Worm (Caenorhabditis elegans) whole organism, young adult: Measurements from ENCODE around the gene rga-5.

Source experiments
- C06A6.2 ChIP-seq: fragments of 200-800 bp; sonication (Bioruptor generic); conservative IDR thresholded peaks from 2 replicates; pipeline ENCODE4 v1.3.6; 2022; ENCODE audit warnings: missing genetic modification characterization, missing compliant biosample characterization
- F23B12.7 ChIP-seq: sonication (generic microtip); optimal IDR thresholded peaks from 2 replicates; lab custom pipeline; 2017; ENCODE audit warnings: missing genetic modification characterization, mild to moderate bottlenecking, missing compliant biosample characterization, antibody characterized with exemption, moderate library complexity; ENCODE audit not compliant: insufficient read depth
- F33H1.4 ChIP-seq: fragments of 200-800 bp; sonication (Bioruptor generic); IDR thresholded peaks from 2 replicates; pipeline ENCODE4 v1.3.6; 2022; ENCODE audit warnings: missing genetic modification reagents, missing genetic modification characterization, missing compliant biosample characterization
- F37B4.10 ChIP-seq: fragments of 200-800 bp; sonication (Bioruptor generic); IDR thresholded peaks from 2 replicates; pipeline ENCODE4 v1.3.6; 2022; ENCODE audit warnings: missing genetic modification characterization, missing compliant biosample characterization
- F39B2.1 ChIP-seq: fragments of 200-800 bp; sonication (Bioruptor generic); IDR thresholded peaks from 2 replicates; pipeline ENCODE4 v1.3.6; 2022; ENCODE audit warnings: missing genetic modification reagents, missing genetic modification characterization, missing compliant biosample characterization
- F49E8.2 ChIP-seq: sonication (generic microtip); optimal IDR thresholded peaks from 3 replicates; lab custom pipeline; 2017; ENCODE audit warnings: missing genetic modification characterization, mild to moderate bottlenecking, missing compliant biosample characterization, antibody characterized with exemption, moderate library complexity; ENCODE audit not compliant: insufficient read depth
- F52B5.7 ChIP-seq: sonication (generic microtip); optimal IDR thresholded peaks from 2 replicates; lab custom pipeline; 2016; ENCODE audit warnings: mild to moderate bottlenecking, missing genetic modification characterization, missing compliant biosample characterization
- Y56A3A.18 ChIP-seq: fragments of 200-800 bp; sonication (Bioruptor generic); IDR thresholded peaks from 2 replicates; pipeline ENCODE4 v1.3.6; 2022; ENCODE audit warnings: missing genetic modification reagents, missing genetic modification characterization, missing compliant biosample characterization
- Y79H2A.3 ChIP-seq: fragments of 200-800 bp; sonication (Bioruptor generic); conservative IDR thresholded peaks from 2 replicates; pipeline ENCODE4 v1.3.6; 2022; ENCODE audit warnings: missing genetic modification reagents, missing genetic modification characterization, missing compliant biosample characterization
- ama-1 ChIP-seq, 3 experiments: fragments of 150-350 bp in 1 of 3; sonication (generic microtip) in 2 of 3; optimal IDR thresholded peaks; 2 replicates each; lab custom pipeline; 2014 to 2018; ENCODE audit warnings: missing biosample characterization in 2 of 3, missing genetic modification characterization in 2 of 3, missing genetic modification reagents in 2 of 3
- aptf-2 ChIP-seq: fragments of 200-800 bp; sonication (Bioruptor generic); conservative IDR thresholded peaks from 2 replicates; pipeline ENCODE4 v1.3.6; 2022; ENCODE audit warnings: missing genetic modification reagents, missing genetic modification characterization, missing compliant biosample characterization
- attf-6 ChIP-seq: fragments of 200-800 bp; sonication (Bioruptor generic); IDR thresholded peaks from 2 replicates; pipeline ENCODE4 v1.3.6; 2022; ENCODE audit warnings: missing genetic modification reagents, missing genetic modification characterization, missing compliant biosample characterization
- ceh-27 ChIP-seq: fragments of 200-800 bp; sonication (Bioruptor generic); optimal IDR thresholded peaks from 2 replicates; lab custom pipeline; 2018; ENCODE audit warnings: mild to moderate bottlenecking, missing genetic modification characterization, moderate library complexity, missing compliant biosample characterization
- ceh-79 ChIP-seq: sonication (generic microtip); optimal IDR thresholded peaks from 2 replicates; lab custom pipeline; 2017; ENCODE audit warnings: mild to moderate bottlenecking, missing genetic modification characterization, missing compliant biosample characterization
- die-1 ChIP-seq: sonication (generic microtip); optimal IDR thresholded peaks from 2 replicates; lab custom pipeline; 2016; ENCODE audit warnings: missing genotype, mild to moderate bottlenecking, missing genetic modification characterization, missing compliant biosample characterization
- efl-1 ChIP-seq: fragments of 150-350 bp; optimal IDR thresholded peaks from 2 replicates; lab custom pipeline; 2014; ENCODE audit warnings: missing biosample characterization, missing genetic modification reagents, missing genetic modification characterization
- hlh-12 ChIP-seq: sonication (generic microtip); optimal IDR thresholded peaks from 2 replicates; lab custom pipeline; 2016; ENCODE audit warnings: missing genetic modification characterization, missing compliant biosample characterization
- hmg-1.2 ChIP-seq: fragments of 200-800 bp; sonication (Bioruptor generic); IDR thresholded peaks from 2 replicates; pipeline ENCODE4 v1.3.6; 2022; ENCODE audit warnings: missing genetic modification reagents, missing genetic modification characterization, missing compliant biosample characterization
- let-607 ChIP-seq, 2 experiments: fragments of 200-800 bp in 1 of 2; sonication (Bioruptor generic) in 1 of 2; sonication (generic microtip) in 1 of 2; optimal IDR thresholded peaks; 2 replicates each; lab custom pipeline; 2016 to 2018; ENCODE audit warnings: mild to moderate bottlenecking in 2 of 2, missing compliant biosample characterization in 2 of 2, missing genetic modification characterization in 2 of 2, moderate library complexity in 2 of 2, missing genotype in 1 of 2
- lin-40 ChIP-seq: sonication (generic microtip); optimal IDR thresholded peaks from 2 replicates; lab custom pipeline; 2016; ENCODE audit warnings: missing genetic modification characterization, mild to moderate bottlenecking, missing compliant biosample characterization, missing genotype, missing genetic modification reagents
- lsl-1 ChIP-seq: fragments of 200-800 bp; sonication (Bioruptor generic); optimal IDR thresholded peaks from 2 replicates; lab custom pipeline; 2018; ENCODE audit warnings: mild to moderate bottlenecking, missing genetic modification characterization, moderate library complexity, missing compliant biosample characterization
- lsy-27 ChIP-seq: sonication (generic microtip); optimal IDR thresholded peaks from 2 replicates; lab custom pipeline; 2017; ENCODE audit warnings: missing genetic modification characterization, mild to moderate bottlenecking, missing compliant biosample characterization, antibody characterized with exemption, missing genotype, borderline replicate concordance; ENCODE audit not compliant: insufficient read depth
- madf-3 ChIP-seq: fragments of 200-800 bp; sonication (Bioruptor generic); IDR thresholded peaks from 2 replicates; pipeline ENCODE4 v1.3.6; 2022; ENCODE audit warnings: missing genetic modification reagents, missing genetic modification characterization, missing compliant biosample characterization
- nfyb-1 ChIP-seq: fragments of 200-800 bp; sonication (Bioruptor generic); IDR thresholded peaks from 2 replicates; pipeline ENCODE4 v1.3.6; 2022; ENCODE audit warnings: missing genetic modification reagents, missing genetic modification characterization, missing compliant biosample characterization
- nhr-179 ChIP-seq: sonication (generic microtip); optimal IDR thresholded peaks from 2 replicates; lab custom pipeline; 2016; ENCODE audit warnings: mild to moderate bottlenecking, missing genetic modification characterization, missing compliant biosample characterization
- nhr-80 ChIP-seq: sonication (generic microtip); optimal IDR thresholded peaks from 2 replicates; lab custom pipeline; 2016; ENCODE audit warnings: missing genetic modification characterization, missing compliant biosample characterization
- nhr-90 ChIP-seq: sonication (generic microtip); optimal IDR thresholded peaks from 2 replicates; lab custom pipeline; 2016; ENCODE audit warnings: missing genotype, mild to moderate bottlenecking, missing genetic modification characterization, missing compliant biosample characterization
- pbrm-1 ChIP-seq: fragments of 200-800 bp; sonication (Bioruptor generic); IDR thresholded peaks from 2 replicates; pipeline ENCODE4 v1.3.6; 2022; ENCODE audit warnings: missing genetic modification reagents, missing genetic modification characterization, missing compliant biosample characterization
- pha-4 ChIP-seq: fragments of 150-350 bp; sonication (generic microtip); optimal IDR thresholded peaks from 2 replicates; lab custom pipeline; 2014; ENCODE audit warnings: missing biosample characterization, missing genetic modification reagents, missing genetic modification characterization
- rcor-1 ChIP-seq: fragments of 200-800 bp; sonication (Bioruptor generic); IDR thresholded peaks from 2 replicates; pipeline ENCODE4 v1.3.6; 2022; ENCODE audit warnings: missing genetic modification reagents, missing genetic modification characterization, missing compliant biosample characterization
- rec-8 ChIP-seq, 2 experiments: sonication (generic microtip); optimal IDR thresholded peaks; 2 replicates each; lab custom pipeline; 2016; ENCODE audit warnings: mild to moderate bottlenecking in 2 of 2, missing genetic modification characterization in 2 of 2, missing genetic modification reagents in 2 of 2, missing genotype in 2 of 2, missing biosample characterization in 1 of 2, missing compliant biosample characterization in 1 of 2, moderate library complexity in 1 of 2
- snpc-1.1 ChIP-seq: sonication (generic microtip); optimal IDR thresholded peaks from 2 replicates; lab custom pipeline; 2017; ENCODE audit warnings: missing genetic modification characterization, mild to moderate bottlenecking, missing compliant biosample characterization, antibody characterized with exemption, moderate library complexity, missing genotype, missing genetic modification reagents; ENCODE audit not compliant: insufficient read depth
- snpc-4 ChIP-seq, 5 experiments: fragments of 150-350 bp in 1 of 5; sonication (generic microtip) in 4 of 5; optimal IDR thresholded peaks; 2 replicates each; lab custom pipeline; 2014 to 2018; ENCODE audit warnings: missing genetic modification characterization in 5 of 5, missing biosample characterization in 3 of 5, antibody characterized with exemption in 2 of 5, mild to moderate bottlenecking in 2 of 5, missing compliant biosample characterization in 2 of 5, missing genotype in 2 of 5, moderate library complexity in 2 of 5, missing genetic modification reagents in 1 of 5
- sptf-2 ChIP-seq: fragments of 200-800 bp; sonication (Bioruptor generic); optimal IDR thresholded peaks from 2 replicates; lab custom pipeline; 2018; ENCODE audit warnings: mild to moderate bottlenecking, missing genetic modification characterization, missing compliant biosample characterization
- tbp1 ChIP-seq: fragments of 200-800 bp; sonication (Bioruptor generic); optimal IDR thresholded peaks from 2 replicates; lab custom pipeline; 2018; ENCODE audit warnings: mild to moderate bottlenecking, missing genetic modification characterization, missing compliant biosample characterization
- tbx-9 ChIP-seq: sonication (generic microtip); optimal IDR thresholded peaks from 2 replicates; lab custom pipeline; 2016; ENCODE audit warnings: borderline replicate concordance, missing genetic modification characterization, inconsistent platforms, missing compliant biosample characterization
- zfh-2 ChIP-seq: fragments of 200-800 bp; sonication (Bioruptor generic); conservative IDR thresholded peaks from 2 replicates; pipeline ENCODE4 v1.3.6; 2022; ENCODE audit warnings: missing genetic modification reagents, missing genetic modification characterization, missing compliant biosample characterization
- ztf-18 ChIP-seq: sonication (generic microtip); optimal IDR thresholded peaks from 2 replicates; lab custom pipeline; 2016; ENCODE audit warnings: missing genotype, mild to moderate bottlenecking, missing genetic modification characterization, missing compliant biosample characterization

Gene rga-5

DNA sequence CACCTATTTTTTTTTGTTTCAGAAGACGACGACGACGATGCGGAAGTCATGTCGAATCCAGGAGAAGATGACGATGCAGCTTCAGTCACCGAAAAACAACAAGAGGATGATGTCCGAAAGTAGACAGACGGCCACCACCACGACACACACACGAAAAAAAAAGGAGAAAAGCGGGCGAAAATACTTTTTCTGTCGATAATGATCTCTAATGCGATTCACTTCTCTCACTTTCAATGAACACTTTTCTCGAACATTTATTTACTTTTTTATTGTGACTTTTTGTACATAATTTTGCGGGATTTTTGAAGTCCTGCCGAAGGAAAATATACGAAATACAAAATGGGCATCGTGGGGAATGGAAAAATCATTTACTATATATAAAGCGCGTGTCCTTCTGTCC, 56.2 kb downstream of the rga-5 start:
- TF ChIP-seq snpc-4 (GFP tag; optimal IDR thresholded peaks at IDR 0.05; lab: Kevin White, UChicago) = no peak
- peak in 1 of 4 experiments; percentile 50 for TF ChIP-seq snpc-4 (tag; optimal IDR thresholded peaks at IDR 0.05; lab: Kevin White, UChicago)
- TF ChIP-seq rec-8 (tag; optimal IDR thresholded peaks at IDR 0.05; lab: Kevin White, UChicago) = no peak
- no peak for TF ChIP-seq F23B12.7 (tag; lab: Kevin White, UChicago)
- TF ChIP-seq ceh-79 (tag; lab: Kevin White, UChicago) = no peak
- no peak for TF ChIP-seq ceh-27 (GFP tag; lab: Kevin White, UChicago)
- TF ChIP-seq attf-6 (GFP tag; lab: Robert Waterston, UW) = peak; percentile 69
- TF ChIP-seq Y79H2A.3 = no peak
- no peak for TF ChIP-seq aptf-2
- TF ChIP-seq sptf-2 (GFP tag; lab: Kevin White, UChicago) = no peak

DNA sequence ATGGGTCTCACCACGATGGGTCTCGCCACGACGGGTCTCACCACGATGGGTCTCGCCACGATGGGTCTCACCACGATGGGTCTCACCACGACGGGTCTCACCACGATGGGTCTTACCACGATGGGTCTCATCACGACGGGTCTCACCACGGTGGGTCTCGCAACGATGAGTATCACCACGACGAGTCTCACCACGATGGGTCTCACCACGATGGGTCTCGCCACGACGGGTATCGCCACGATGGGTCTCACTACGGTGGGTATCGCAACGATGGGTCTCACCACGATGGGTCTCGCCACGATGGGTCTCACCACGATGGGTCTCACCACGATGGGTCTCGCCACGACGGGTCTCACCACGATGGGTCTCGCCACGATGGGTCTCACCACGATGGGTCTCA, 56.7 kb downstream of the rga-5 start:
- peak; percentile 62 for TF ChIP-seq F33H1.4 (GFP tag; lab: Robert Waterston, UW)
- TF ChIP-seq zfh-2 (GFP tag; lab: Robert Waterston, UW) = peak; percentile 32; the same call in 1 of the 2 replicates
- TF ChIP-seq madf-3 (GFP tag; lab: Robert Waterston, UW) = 0 out of 2 replicates have a peak, but pooled peaks have one; percentile 6
- TF ChIP-seq lsl-1 (GFP tag; lab: Kevin White, UChicago) = peak; percentile 17
- 0 out of 2 replicates have a peak, but pooled peaks have one; percentile 1 for TF ChIP-seq F37B4.10 (GFP tag; lab: Robert Waterston, UW)

DNA sequence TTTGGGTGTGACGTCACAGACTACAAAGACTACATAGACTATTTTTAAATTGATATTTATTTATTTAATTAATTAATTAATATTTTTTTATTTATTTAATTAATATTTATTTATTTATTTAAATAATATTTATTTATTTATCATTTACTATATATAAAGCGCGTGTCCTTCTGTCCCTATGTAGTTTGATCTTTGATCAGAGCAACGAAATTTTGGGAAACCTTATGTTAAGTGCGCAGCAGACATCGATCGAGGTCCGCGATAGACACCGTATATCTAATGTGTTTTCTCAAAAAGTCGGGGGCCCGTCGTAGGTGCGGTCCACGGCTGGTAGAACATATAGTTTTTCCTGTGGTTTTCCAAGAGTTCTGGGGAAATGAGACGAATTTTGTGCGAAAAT, 57.2 kb downstream of the rga-5 start:
- TF ChIP-seq pbrm-1 (peak; percentile 73), snpc-1.1 (tag; lab: Kevin White, UChicago) (peak; percentile 30), attf-6 (GFP tag; lab: Robert Waterston, UW) (peak; percentile 94), snpc-4 (GFP tag; optimal IDR thresholded peaks at IDR 0.05; lab: Kevin White, UChicago) (peak; percentile 29), snpc-4 (tag; optimal IDR thresholded peaks at IDR 0.05; lab: Kevin White, UChicago) (peak in 2 of 4 experiments; percentile 38 to 89), hmg-1.2 (GFP tag; lab: Robert Waterston, UW) (peak; percentile 68), lsl-1 (GFP tag; lab: Kevin White, UChicago) (peak; percentile 6), tbp1 (GFP tag; lab: Kevin White, UChicago) (peak; percentile 1)
- TF ChIP-seq, all 124 proteins: peak for 7; not testable (repeated sequence) for 117

DNA sequence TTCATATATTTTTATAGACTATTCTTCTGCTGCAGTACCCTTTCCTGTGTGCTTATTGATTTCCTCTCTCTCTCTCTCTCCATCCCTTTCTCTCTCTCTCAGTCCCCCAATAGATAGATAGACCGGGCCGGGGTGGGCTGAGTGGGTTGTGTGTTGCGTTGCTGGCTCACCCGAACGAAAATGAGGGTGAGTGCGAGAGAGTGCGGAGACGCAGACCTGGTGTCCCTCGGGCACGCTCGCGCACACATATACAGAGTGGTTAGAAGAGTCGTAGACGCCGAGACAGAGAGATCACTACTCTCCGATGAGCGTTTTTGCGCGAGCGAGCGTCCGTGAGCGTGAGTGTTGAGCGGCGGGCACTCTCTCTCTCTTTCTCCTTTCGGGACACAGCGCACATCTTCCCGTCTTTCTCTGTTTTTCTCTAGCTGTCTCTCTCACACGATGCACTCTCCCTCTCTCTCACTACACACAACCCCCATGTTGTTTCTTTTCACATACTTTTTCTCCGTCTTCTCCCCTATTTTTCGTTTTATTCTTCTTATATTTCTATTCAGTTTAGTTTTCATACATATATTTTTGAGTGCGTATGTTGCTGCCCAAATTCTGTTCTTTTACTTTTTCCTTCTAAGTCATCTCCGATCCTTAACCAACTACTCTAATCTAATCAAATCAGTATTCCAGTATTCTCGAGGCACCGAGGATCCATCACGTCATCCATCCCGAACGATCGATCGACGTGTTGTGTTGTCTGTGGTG, 59.9 kb downstream of the rga-5 start, which contains the start of gene lin-66:
Gene lin-66, plus strand, starts transcription at position 672 of the 756 bp plus-strand sequence.
- TF ChIP-seq Y56A3A.18 (GFP tag; lab: Robert Waterston, UW) (peak; percentile 18; the same call in 1 of the 2 replicates), die-1 (tag; lab: Kevin White, UChicago) (peak; percentile 74), ama-1 (optimal IDR thresholded peaks at IDR 0.05; lab: Kevin White, UChicago) (peak; percentile 63), ama-1 (GFP tag; optimal IDR thresholded peaks at IDR 0.05; lab: Kevin White, UChicago) (no peak), hlh-12 (tag; lab: Kevin White, UChicago) (no peak), rcor-1 (GFP tag; lab: Robert Waterston, UW) (peak; percentile 44; the same call in 1 of the 2 replicates), F39B2.1 (GFP tag; lab: Robert Waterston, UW) (no peak), F52B5.7 (tag; lab: Kevin White, UChicago) (peak; percentile 70), F49E8.2 (tag; lab: Kevin White, UChicago) (no peak), Y79H2A.3 (no peak), nhr-80 (tag; lab: Kevin White, UChicago) (peak; percentile 85), efl-1 (no peak), nhr-90 (tag; lab: Kevin White, UChicago) (peak; percentile 69), C06A6.2 (GFP tag; lab: Robert Waterston, UW) (peak; percentile 68), lin-40 (tag; lab: Kevin White, UChicago) (peak; percentile 91), ztf-18 (tag; lab: Kevin White, UChicago) (peak; percentile 84), pbrm-1 (peak; percentile 78; the same call in 1 of the 2 replicates), lsy-27 (tag; lab: Kevin White, UChicago) (no peak), tbx-9 (tag; lab: Kevin White, UChicago) (no peak), nhr-179 (tag; lab: Kevin White, UChicago) (no peak), pha-4 (tag; lab: Kevin White, UChicago) (no peak), sptf-2 (GFP tag; lab: Kevin White, UChicago) (no peak), let-607 (tag; optimal IDR thresholded peaks at IDR 0.05; lab: Kevin White, UChicago) (peak in 1 of 2 experiments; percentile 36), F37B4.10 (GFP tag; lab: Robert Waterston, UW) (no peak), nfyb-1 (peak; percentile 90)
